Fruit fly (Drosophila melanogaster): ENCODE results near the gene Peritrophin-15a.

dm6 chr2L:8417562-8417961 lies 21.7 kb upstream of the Peritrophin-15a start:
- TF ChIP-seq OdsH (GFP tag; optimal IDR thresholded peaks at IDR 0.05), result no peak
- TF ChIP-seq esn (GFP tag; optimal IDR thresholded peaks at IDR 0.05), result peak; percentile 23
- no peak for TF ChIP-seq CG15336 (GFP tag; IDR thresholded peaks at IDR 0.05)
- TF ChIP-seq Smox (GFP tag; optimal IDR thresholded peaks at IDR 0.05), result no peak
- peak; percentile 4 for TF ChIP-seq Blimp-1 (GFP tag; optimal IDR thresholded peaks at IDR 0.05)
- no peak for TF ChIP-seq CG34406 (GFP tag; optimal IDR thresholded peaks at IDR 0.05)
- no peak for TF ChIP-seq Eip93F (GFP tag; optimal IDR thresholded peaks at IDR 0.05)
- no peak for TF ChIP-seq salr (GFP tag; optimal IDR thresholded peaks at IDR 0.05)
- TF ChIP-seq pdm3 (GFP tag; optimal IDR thresholded peaks at IDR 0.05), result no peak
- TF ChIP-seq CG10669 (GFP tag; optimal IDR thresholded peaks at IDR 0.05), result no peak
- TF ChIP-seq Lpt (GFP tag; optimal IDR thresholded peaks at IDR 0.05), result no peak

Data from whole organism, prepupa.